Fruit fly (Drosophila melanogaster) whole organism: ENCODE data around the gene CG5262.

Source experiments
- CG8478 ChIP-seq: fragments of >200 bp; optimal IDR thresholded peaks from 2 replicates; lab custom pipeline; 2018; ENCODE audit warnings: inconsistent platforms
- Dll ChIP-seq: fragments of >200 bp; optimal IDR thresholded peaks from 2 replicates; lab custom pipeline; 2017
- EcR ChIP-seq, 2 experiments: fragments of >200 bp; optimal IDR thresholded peaks; 2 replicates each; lab custom pipeline; 2017; ENCODE audit warnings: missing biosample characterization in 2 of 2, missing genetic modification characterization in 2 of 2, missing genetic modification reagents in 2 of 2
- pan ChIP-seq: fragments of >200 bp; optimal IDR thresholded peaks from 2 replicates; lab custom pipeline; 2017
- psq ChIP-seq: fragments of >200 bp; optimal IDR thresholded peaks from 2 replicates; lab custom pipeline; 2017
- usp ChIP-seq: fragments of >200 bp; optimal IDR thresholded peaks from 2 replicates; lab custom pipeline; 2017; ENCODE audit warnings: missing biosample characterization, missing genetic modification characterization, mixed read lengths

The CG5262 gene

dm6 chr3L:20395257-20395909, 34.9 kb downstream of the CG5262 start:
- TF ChIP-seq EcR (GFP tag; optimal IDR thresholded peaks at IDR 0.05; lab: Kevin White, UChicago) (no peak), usp (GFP tag; lab: Kevin White, UChicago) (no peak), pan (peak; percentile 67), psq (lab: Kevin White, UChicago) (no peak), Dll (no peak)

DNA sequence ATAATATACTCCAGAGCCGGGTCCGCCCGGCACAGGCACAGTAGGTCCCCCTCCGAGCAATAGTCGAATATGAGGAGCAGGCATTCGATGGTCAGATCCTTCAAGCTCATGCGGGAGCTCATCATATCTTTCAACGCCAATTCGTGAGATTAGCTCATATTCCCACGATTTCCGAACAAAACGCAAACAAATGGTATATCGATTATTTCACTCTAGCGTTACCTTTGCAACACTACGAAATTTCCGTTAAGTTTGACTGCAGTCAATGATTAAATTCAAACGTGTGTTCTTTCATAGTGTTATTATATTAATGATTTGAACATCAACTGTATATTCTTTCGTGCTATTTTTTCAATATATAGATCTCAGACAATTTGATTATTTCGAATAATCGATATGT, 36.9 kb downstream of the CG5262 start, which contains the start of gene CG33969:
CG33969 (minus strand) TSS at position 197 of the 400 bp plus-strand sequence.
- TF ChIP-seq psq (lab: Kevin White, UChicago) (no peak), pan (no peak), Dll (no peak), EcR (GFP tag; optimal IDR thresholded peaks at IDR 0.05; lab: Kevin White, UChicago) (no peak), CG8478 (no peak), usp (GFP tag; lab: Kevin White, UChicago) (no peak)

DNA sequence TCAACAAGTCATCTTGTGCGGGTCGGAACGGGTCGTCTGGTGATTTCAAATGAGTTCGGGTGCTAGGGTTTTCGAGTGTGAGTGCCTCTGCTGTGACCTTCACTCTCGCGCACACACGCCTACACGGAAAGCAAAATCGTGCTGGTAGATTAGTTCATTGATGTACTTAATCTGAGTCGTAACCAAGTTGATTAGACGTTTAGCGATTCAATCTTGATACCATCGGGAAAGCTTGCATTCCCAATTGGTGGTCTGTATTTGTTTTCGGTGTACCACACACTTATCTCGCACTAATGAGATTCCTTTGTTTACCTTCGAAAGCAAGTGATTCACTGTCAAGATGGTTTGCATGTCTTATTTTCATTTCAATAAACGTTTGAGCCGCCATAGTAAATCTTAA, 41.3 kb downstream of the CG5262 start:
- TF ChIP-seq EcR (GFP tag; optimal IDR thresholded peaks at IDR 0.05; lab: Kevin White, UChicago) (no peak), Dll (no peak), usp (GFP tag; lab: Kevin White, UChicago) (no peak), CG8478 (no peak), pan (no peak), psq (lab: Kevin White, UChicago) (no peak)

dm6 chr3L:20387843-20388163, 42.5 kb downstream of the CG5262 start:
- TF ChIP-seq pan (no peak), CG8478 (no peak), psq (lab: Kevin White, UChicago) (no peak), EcR (GFP tag; optimal IDR thresholded peaks at IDR 0.05; lab: Kevin White, UChicago) (no peak), Dll (no peak), usp (GFP tag; lab: Kevin White, UChicago) (no peak)

- TF ChIP-seq pan = no peak
- TF ChIP-seq usp (GFP tag; lab: Kevin White, UChicago) = no peak
Measured at dm6 chr3L:20387038-20387842, 43.0 kb downstream of the CG5262 start.

DNA sequence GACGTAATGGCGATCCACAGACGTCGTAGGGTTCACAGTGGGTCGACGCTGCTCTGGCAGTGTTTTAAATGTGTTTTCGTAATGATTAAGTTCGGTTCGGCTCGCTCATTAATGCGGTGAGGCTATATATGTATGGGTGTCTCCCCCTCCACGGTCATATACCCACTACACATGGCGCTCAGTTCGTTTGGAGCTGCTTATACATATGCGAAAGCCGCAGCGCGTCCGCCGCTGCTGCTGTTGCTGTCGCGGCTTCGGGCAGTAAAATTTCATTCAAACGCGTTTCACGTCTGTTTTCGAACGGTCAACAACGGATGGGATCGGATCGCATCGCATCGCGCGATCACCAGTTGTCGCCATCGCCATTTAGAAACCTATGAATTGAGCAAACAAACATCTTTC, 44.3 kb downstream of the CG5262 start:
- TF ChIP-seq pan (no peak), usp (GFP tag; lab: Kevin White, UChicago) (no peak), CG8478 (no peak), psq (lab: Kevin White, UChicago) (no peak), EcR (GFP tag; optimal IDR thresholded peaks at IDR 0.05; lab: Kevin White, UChicago) (no peak)

DNA sequence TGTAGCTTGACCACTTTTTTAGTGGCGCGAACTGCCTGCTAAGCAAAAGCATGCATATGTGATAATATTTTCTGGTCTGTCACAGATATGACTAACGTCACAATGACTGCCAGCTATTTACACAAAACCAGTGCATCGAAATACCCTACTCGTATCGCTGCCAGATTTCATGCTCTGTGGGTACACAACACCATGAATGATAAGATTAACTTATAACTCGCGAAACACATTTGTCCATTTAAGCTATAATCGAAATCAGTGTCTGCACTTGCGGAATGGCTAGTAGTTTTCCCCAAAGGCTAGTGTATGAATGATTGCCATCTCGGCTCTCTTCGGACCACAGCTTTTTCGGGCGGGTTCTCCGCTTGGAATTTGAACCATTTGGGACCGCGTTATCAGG, 44.9 kb downstream of the CG5262 start:
- TF ChIP-seq psq (lab: Kevin White, UChicago) = no peak
- no peak for TF ChIP-seq Dll
- TF ChIP-seq usp (GFP tag; lab: Kevin White, UChicago) = no peak
- TF ChIP-seq CG8478 = no peak
- TF ChIP-seq pan = no peak
- no peak for TF ChIP-seq EcR (GFP tag; optimal IDR thresholded peaks at IDR 0.05; lab: Kevin White, UChicago)

dm6 chr3L:20385006-20385405, 45.3 kb downstream of the CG5262 start:
- TF ChIP-seq usp (GFP tag; lab: Kevin White, UChicago) (no peak), Dll (no peak), pan (no peak), EcR (GFP tag; optimal IDR thresholded peaks at IDR 0.05; lab: Kevin White, UChicago) (no peak), psq (lab: Kevin White, UChicago) (no peak), CG8478 (no peak)

DNA sequence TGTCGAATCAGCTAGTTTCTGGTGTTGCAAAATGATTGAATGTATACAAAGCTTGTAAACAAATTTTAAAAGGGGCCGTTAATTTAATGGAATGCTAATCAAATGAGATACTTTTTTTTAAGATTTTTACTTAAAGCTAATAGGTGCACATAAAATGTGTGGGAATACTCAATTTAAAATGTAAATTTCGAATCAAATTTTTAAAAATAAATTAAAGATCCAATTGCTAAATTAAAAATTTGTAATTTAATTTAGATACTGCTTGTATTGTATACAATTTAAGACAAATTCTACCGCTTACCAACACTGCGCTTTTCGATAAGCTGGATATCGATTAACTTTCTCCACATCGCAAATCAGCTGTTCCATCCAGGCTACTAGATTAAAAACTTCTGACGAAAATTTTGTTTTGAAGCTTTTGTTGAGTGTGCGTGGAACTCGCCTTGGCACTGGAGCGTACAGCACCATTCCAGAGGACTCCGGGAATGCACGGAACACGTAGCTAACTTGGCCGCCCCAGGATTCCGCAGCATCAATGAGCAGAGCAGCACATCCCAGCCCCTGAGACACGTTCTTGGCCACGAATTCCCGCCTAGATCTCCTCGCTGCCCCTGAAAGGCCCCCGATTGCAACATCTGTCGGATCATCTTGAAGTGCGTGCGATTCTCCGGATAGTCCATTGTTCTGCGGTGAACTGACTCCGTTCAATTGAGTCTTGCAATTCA, 46.0 kb downstream of the CG5262 start, which contains the start of the genes CG5498 and fbl:
CG5498 (minus strand) TSS at position 24 of the 725 bp plus-strand sequence.
fbl (plus strand) TSS at position 344 of the 725 bp plus-strand sequence.
- no peak for TF ChIP-seq EcR (GFP tag; optimal IDR thresholded peaks at IDR 0.05; lab: Kevin White, UChicago)
- TF ChIP-seq Dll = no peak
- no peak for TF ChIP-seq CG8478
- TF ChIP-seq psq (lab: Kevin White, UChicago) = no peak
- TF ChIP-seq usp (GFP tag; lab: Kevin White, UChicago) = no peak
- no peak for TF ChIP-seq pan

dm6 chr3L:20379496-20379895, 50.8 kb downstream of the CG5262 start:
- TF ChIP-seq usp (GFP tag; lab: Kevin White, UChicago) (no peak), EcR (GFP tag; optimal IDR thresholded peaks at IDR 0.05; lab: Kevin White, UChicago) (no peak), psq (lab: Kevin White, UChicago) (no peak), CG8478 (no peak), Dll (no peak), pan (no peak)
